Worm (Caenorhabditis elegans) whole organism, L2 larva: ENCODE measurements around the gene F28H7.2.
A peak's percentile ranks its signal among the peaks of the same experiment; 100 is the strongest.

Experiments
- C34F6.9 ChIP-seq: fragments of 150-350 bp; optimal IDR thresholded peaks from 2 replicates; lab custom pipeline; 2014; ENCODE audit warnings: missing biosample characterization, missing genetic modification characterization
- F13H6.1 ChIP-seq: sonication (generic microtip); optimal IDR thresholded peaks from 2 replicates; lab custom pipeline; 2016; ENCODE audit warnings: missing genetic modification characterization, missing compliant biosample characterization
- Y55F3AM.14 ChIP-seq: fragments of 200-800 bp; sonication (Bioruptor generic); optimal IDR thresholded peaks from 2 replicates; lab custom pipeline; 2018; ENCODE audit warnings: mild to moderate bottlenecking, missing genetic modification characterization, missing compliant biosample characterization
- ZK546.5 ChIP-seq: sonication (generic microtip); optimal IDR thresholded peaks from 2 replicates; lab custom pipeline; 2017; ENCODE audit warnings: missing biosample characterization, missing genetic modification characterization
- alr-1 ChIP-seq: fragments of 150-350 bp; optimal IDR thresholded peaks from 2 replicates; lab custom pipeline; 2014; ENCODE audit warnings: missing biosample characterization, missing genetic modification characterization
- aly-2 ChIP-seq: fragments of 150-350 bp; optimal IDR thresholded peaks from 2 replicates; lab custom pipeline; 2014; ENCODE audit warnings: missing biosample characterization, missing genetic modification characterization
- ama-1 ChIP-seq: fragments of 150-350 bp; optimal IDR thresholded peaks from 2 replicates; lab custom pipeline; 2018; ENCODE audit warnings: inconsistent platforms
- blmp-1 ChIP-seq: sonication (generic microtip); optimal IDR thresholded peaks from 2 replicates; lab custom pipeline; 2017; ENCODE audit warnings: missing genetic modification characterization, mild to moderate bottlenecking, missing compliant biosample characterization, antibody characterized with exemption, moderate library complexity; ENCODE audit not compliant: insufficient read depth
- ceh-16 ChIP-seq: fragments of 150-350 bp; optimal IDR thresholded peaks from 2 replicates; lab custom pipeline; 2014; ENCODE audit warnings: missing biosample characterization, missing genetic modification characterization
- ceh-82 ChIP-seq: fragments of 150-350 bp; optimal IDR thresholded peaks from 2 replicates; lab custom pipeline; 2014; ENCODE audit warnings: missing biosample characterization, missing genetic modification characterization
- crh-2 ChIP-seq: sonication (generic microtip); optimal IDR thresholded peaks from 2 replicates; lab custom pipeline; 2017; ENCODE audit warnings: missing biosample characterization, missing genetic modification characterization
- egl-27 ChIP-seq: sonication (generic microtip); optimal IDR thresholded peaks from 3 replicates; lab custom pipeline; 2017; ENCODE audit warnings: missing biosample characterization, missing genetic modification reagents, missing genetic modification characterization
- elt-1 ChIP-seq: fragments of 150-350 bp; optimal IDR thresholded peaks from 2 replicates; lab custom pipeline; 2014; ENCODE audit warnings: missing biosample characterization, missing genetic modification characterization
- fos-1 ChIP-seq: fragments of 150-350 bp; optimal IDR thresholded peaks from 2 replicates; lab custom pipeline; 2014; ENCODE audit warnings: missing biosample characterization, missing genetic modification characterization
- gmeb-1 ChIP-seq: fragments of 150-350 bp; optimal IDR thresholded peaks from 2 replicates; lab custom pipeline; 2014; ENCODE audit warnings: missing biosample characterization, missing genetic modification characterization
- lin-11 ChIP-seq: fragments of 150-350 bp; sonication (generic microtip); optimal IDR thresholded peaks from 2 replicates; lab custom pipeline; 2014; ENCODE audit warnings: missing biosample characterization, missing genetic modification characterization, inconsistent platforms, mixed read lengths
- lin-13 ChIP-seq: fragments of 150-350 bp; optimal IDR thresholded peaks from 2 replicates; lab custom pipeline; 2014; ENCODE audit warnings: missing biosample characterization, missing genetic modification reagents, missing genetic modification characterization
- lin-39 ChIP-seq: fragments of 150-350 bp; optimal IDR thresholded peaks from 2 replicates; lab custom pipeline; 2014; ENCODE audit warnings: missing biosample characterization, missing genetic modification reagents, missing genetic modification characterization
- lsy-2 ChIP-seq, 2 experiments: fragments of 150-350 bp in 1 of 2; sonication (generic microtip) in 1 of 2; optimal IDR thresholded peaks; 2 replicates each; lab custom pipeline; 2014 to 2017; ENCODE audit warnings: missing biosample characterization in 2 of 2, missing genetic modification characterization in 2 of 2
- mab-5 ChIP-seq: fragments of 150-350 bp; optimal IDR thresholded peaks from 2 replicates; lab custom pipeline; 2014; ENCODE audit warnings: missing biosample characterization, missing genetic modification characterization
- mbf-1 ChIP-seq: sonication (generic microtip); optimal IDR thresholded peaks from 2 replicates; lab custom pipeline; 2017; ENCODE audit warnings: missing biosample characterization, missing genetic modification characterization
- mdl-1 ChIP-seq, 2 experiments: fragments of 150-350 bp in 1 of 2; sonication (generic microtip) in 1 of 2; optimal IDR thresholded peaks; 2 replicates each; lab custom pipeline; 2017; ENCODE audit warnings: missing biosample characterization in 2 of 2, missing genetic modification characterization in 2 of 2
- nhr-11 ChIP-seq: fragments of 150-350 bp; optimal IDR thresholded peaks from 2 replicates; lab custom pipeline; 2014; ENCODE audit warnings: missing biosample characterization, missing genetic modification characterization
- nhr-12 ChIP-seq: fragments of 150-350 bp; optimal IDR thresholded peaks from 2 replicates; lab custom pipeline; 2014; ENCODE audit warnings: missing biosample characterization, missing genetic modification characterization
- nhr-129 ChIP-seq: fragments of 150-350 bp; optimal IDR thresholded peaks from 2 replicates; lab custom pipeline; 2014; ENCODE audit warnings: missing biosample characterization, missing genetic modification characterization
- nhr-21 ChIP-seq: fragments of 150-350 bp; optimal IDR thresholded peaks from 2 replicates; lab custom pipeline; 2014; ENCODE audit warnings: missing biosample characterization, missing genetic modification characterization
- nhr-23 ChIP-seq: fragments of 150-350 bp; optimal IDR thresholded peaks from 2 replicates; lab custom pipeline; 2014; ENCODE audit warnings: missing biosample characterization, missing genetic modification reagents, missing genetic modification characterization
- nhr-237 ChIP-seq: fragments of 150-350 bp; optimal IDR thresholded peaks from 2 replicates; lab custom pipeline; 2014; ENCODE audit warnings: missing biosample characterization, missing genetic modification characterization
- nhr-25 ChIP-seq: fragments of 150-350 bp; sonication (generic microtip); optimal IDR thresholded peaks from 3 replicates; lab custom pipeline; 2014; ENCODE audit warnings: missing biosample characterization, missing genetic modification characterization
- nhr-6 ChIP-seq: fragments of 150-350 bp; optimal IDR thresholded peaks from 2 replicates; lab custom pipeline; 2014; ENCODE audit warnings: missing biosample characterization, missing genetic modification characterization
- nhr-77 ChIP-seq: fragments of 150-350 bp; optimal IDR thresholded peaks from 2 replicates; lab custom pipeline; 2014; ENCODE audit warnings: missing biosample characterization, missing genetic modification characterization
- sem-4 ChIP-seq: fragments of 150-350 bp; optimal IDR thresholded peaks from 2 replicates; lab custom pipeline; 2014; ENCODE audit warnings: missing biosample characterization, missing genetic modification reagents, missing genetic modification characterization
- skn-1 ChIP-seq: sonication (generic microtip); optimal IDR thresholded peaks from 2 replicates; lab custom pipeline; 2017; ENCODE audit warnings: missing biosample characterization, missing genetic modification characterization
- sma-9 ChIP-seq, 2 experiments: fragments of 150-350 bp in 1 of 2; sonication (generic microtip) in 1 of 2; optimal IDR thresholded peaks; 2 replicates each; lab custom pipeline; 2014 to 2016; ENCODE audit warnings: missing genetic modification characterization in 2 of 2, mild to moderate bottlenecking in 1 of 2, missing biosample characterization in 1 of 2, missing compliant biosample characterization in 1 of 2, missing genetic modification reagents in 1 of 2, moderate library complexity in 1 of 2
- snpc-4 ChIP-seq: fragments of 150-350 bp; optimal IDR thresholded peaks from 2 replicates; lab custom pipeline; 2014; ENCODE audit warnings: missing biosample characterization, missing genetic modification characterization
- unc-39 ChIP-seq: fragments of 150-350 bp; optimal IDR thresholded peaks from 2 replicates; lab custom pipeline; 2014; ENCODE audit warnings: missing biosample characterization, missing genetic modification characterization
- unc-55 ChIP-seq: fragments of 150-350 bp; sonication (generic microtip); optimal IDR thresholded peaks from 3 replicates; lab custom pipeline; 2014; ENCODE audit warnings: missing biosample characterization, missing genetic modification reagents, missing genetic modification characterization
- unc-62 ChIP-seq: fragments of 150-350 bp; optimal IDR thresholded peaks from 2 replicates; lab custom pipeline; 2014; ENCODE audit warnings: missing biosample characterization, missing genetic modification reagents, missing genetic modification characterization
- zag-1 ChIP-seq: fragments of 150-350 bp; optimal IDR thresholded peaks from 2 replicates; lab custom pipeline; 2014; ENCODE audit warnings: missing biosample characterization, missing genetic modification characterization
- ztf-1 ChIP-seq: fragments of 200-800 bp; sonication (Bioruptor generic); conservative IDR thresholded peaks from 2 replicates; pipeline ENCODE4 v1.3.6; 2022; ENCODE audit warnings: missing genetic modification characterization, missing compliant biosample characterization
- ztf-4 ChIP-seq: fragments of 150-350 bp; optimal IDR thresholded peaks from 2 replicates; lab custom pipeline; 2014; ENCODE audit warnings: missing biosample characterization, missing genetic modification characterization

The F28H7.2 gene

DNA sequence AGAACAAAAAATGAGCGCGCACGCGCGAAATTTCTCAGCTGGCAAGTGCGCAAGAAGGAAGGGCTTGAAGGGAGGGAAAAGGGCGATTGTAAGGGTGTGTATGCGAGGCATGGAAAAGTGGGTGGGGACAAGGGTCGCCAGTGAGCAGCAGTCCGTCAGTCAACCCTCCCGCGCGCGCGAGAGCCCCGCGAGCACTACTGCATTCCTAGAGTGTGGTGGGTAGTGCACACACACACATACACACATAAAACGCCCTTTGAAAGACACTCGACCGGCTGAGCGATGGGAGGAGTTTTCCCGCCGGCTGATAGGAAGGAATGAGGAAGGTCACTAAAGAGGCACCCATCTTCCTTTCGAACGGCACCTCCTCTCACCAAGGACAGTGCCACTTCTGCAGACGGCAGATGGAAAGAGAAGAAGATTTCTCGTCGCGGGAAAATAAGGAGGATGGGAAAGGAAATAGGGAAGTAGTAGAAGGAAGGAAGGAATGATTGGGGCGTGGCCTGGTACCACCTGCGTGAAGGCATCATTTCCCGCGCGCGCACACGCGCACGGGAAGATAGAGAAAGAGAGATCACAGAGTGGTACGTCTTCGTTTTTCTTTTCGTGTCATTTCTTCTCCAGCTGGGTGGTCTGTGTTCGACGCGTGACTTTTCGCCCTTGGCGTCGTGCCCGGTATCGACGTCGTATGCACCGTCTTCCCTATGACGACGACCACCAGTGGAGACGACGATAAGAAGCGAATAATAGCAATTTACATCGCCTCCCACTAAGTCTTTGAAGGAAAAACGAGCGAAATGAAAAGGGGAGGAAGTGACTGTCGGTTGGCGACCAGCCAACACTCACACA is 30.6 kb upstream of the F28H7.2 start (continued):
- no peak for TF ChIP-seq ama-1 (lab: Kevin White, UChicago)
- no peak for TF ChIP-seq nhr-237 (tag; lab: Kevin White, UChicago)
- peak; percentile 97 for TF ChIP-seq nhr-25 (tag; lab: Kevin White, UChicago)
- TF ChIP-seq nhr-6 (tag; lab: Kevin White, UChicago): peak; percentile 1
- peak; percentile 96 for TF ChIP-seq nhr-21

DNA sequence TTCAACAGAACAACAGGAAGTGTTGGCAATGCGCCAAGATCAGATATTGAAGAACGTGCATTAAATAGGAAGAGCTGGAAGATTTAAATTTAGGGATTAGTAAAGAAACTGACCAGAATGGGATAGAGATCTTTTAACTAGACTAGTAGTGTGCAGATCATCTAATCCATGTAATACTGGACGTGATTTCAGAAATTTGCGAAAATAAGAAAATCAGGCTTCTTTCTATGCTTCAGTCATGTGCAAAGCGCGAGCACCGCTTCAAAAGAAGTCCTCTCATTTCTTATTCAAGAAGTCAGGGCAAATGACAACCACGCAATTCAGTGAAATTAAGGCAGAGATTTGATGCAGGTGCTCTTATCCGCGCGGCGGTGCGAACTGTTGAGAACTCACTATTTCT is 29.7 kb upstream of the F28H7.2 start:
- TF ChIP-seq fos-1 (tag; lab: Kevin White, UChicago) (no peak), snpc-4 (tag; lab: Kevin White, UChicago) (no peak), ceh-16 (tag; lab: Kevin White, UChicago) (no peak), zag-1 (tag; lab: Kevin White, UChicago) (no peak), nhr-6 (tag; lab: Kevin White, UChicago) (no peak), nhr-21 (no peak), lsy-2 (tag; optimal IDR thresholded peaks at IDR 0.05; lab: Kevin White, UChicago) (no peak), F13H6.1 (no peak), lin-11 (tag; lab: Kevin White, UChicago) (no peak), nhr-25 (tag; lab: Kevin White, UChicago) (no peak), ZK546.5 (tag; lab: Kevin White, UChicago) (no peak), unc-39 (no peak)
- TF ChIP-seq, all 48 proteins: peak for 0

DNA sequence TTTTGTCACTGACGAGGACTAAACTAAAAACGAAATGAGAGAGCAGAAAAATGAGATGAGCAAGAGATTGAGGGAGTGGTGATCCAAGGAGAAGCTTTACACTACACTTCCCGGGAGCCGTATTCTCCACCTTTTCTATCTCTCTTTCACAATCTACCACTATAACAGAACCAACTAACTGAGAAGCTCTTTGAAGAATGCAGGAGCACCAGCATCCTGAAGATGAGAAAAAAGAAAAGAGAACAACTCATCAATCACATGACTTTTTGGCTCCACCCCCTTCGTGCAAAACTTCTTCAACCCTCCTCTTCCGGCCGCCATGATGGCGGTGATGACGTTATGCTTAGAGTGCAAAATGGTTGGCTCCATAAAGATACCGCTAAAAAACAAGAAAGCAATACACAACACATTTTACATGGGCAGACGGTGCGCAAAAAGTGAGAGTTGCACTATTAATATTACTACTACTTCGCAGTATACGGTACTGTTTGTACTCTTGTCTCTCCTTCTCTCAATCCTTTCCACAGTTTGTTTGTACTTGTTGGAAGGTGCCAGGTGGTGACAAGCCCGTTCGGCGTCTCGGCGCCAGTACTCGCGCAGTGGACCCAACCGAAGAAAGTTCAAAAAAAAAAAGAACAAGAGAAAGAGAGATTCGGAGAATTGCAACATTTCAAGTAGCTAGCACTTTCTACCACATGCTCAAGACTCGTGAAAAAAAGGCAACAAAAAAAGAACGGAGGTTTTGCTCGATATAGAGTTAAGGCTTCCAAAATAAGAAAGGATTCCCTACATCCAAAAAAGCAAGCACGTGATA is 28.5 kb upstream of the F28H7.2 start:
- TF ChIP-seq snpc-4 (tag; lab: Kevin White, UChicago) (no peak), nhr-11 (tag; lab: Kevin White, UChicago) (no peak), sma-9 (GFP tag; optimal IDR thresholded peaks at IDR 0.05; lab: Kevin White, UChicago) (peak; percentile 54), sma-9 (tag; optimal IDR thresholded peaks at IDR 0.05; lab: Kevin White, UChicago) (no peak), blmp-1 (tag; lab: Kevin White, UChicago) (peak; percentile 53), aly-2 (no peak), lsy-2 (tag; optimal IDR thresholded peaks at IDR 0.05; lab: Kevin White, UChicago) (no peak), nhr-129 (tag; lab: Kevin White, UChicago) (peak; percentile 64), crh-2 (peak; percentile 19), lin-13 (no peak), unc-55 (peak; percentile 47), egl-27 (peak; percentile 73), nhr-237 (tag; lab: Kevin White, UChicago) (no peak), mab-5 (tag; lab: Kevin White, UChicago) (peak; percentile 19), lin-39 (tag; lab: Kevin White, UChicago) (no peak), mbf-1 (tag; lab: Kevin White, UChicago) (no peak), zag-1 (tag; lab: Kevin White, UChicago) (no peak), fos-1 (tag; lab: Kevin White, UChicago) (peak; percentile 32), C34F6.9 (tag; lab: Kevin White, UChicago) (peak; percentile 35), unc-62 (GFP tag; lab: Kevin White, UChicago) (peak; percentile 50), mdl-1 (tag; optimal IDR thresholded peaks at IDR 0.05; lab: Kevin White, UChicago) (peak in 1 of 2 experiments; percentile 16), ama-1 (lab: Kevin White, UChicago) (peak; percentile 52), lin-11 (tag; lab: Kevin White, UChicago) (no peak), nhr-77 (tag; lab: Kevin White, UChicago) (no peak), ceh-82 (no peak), F13H6.1 (peak; percentile 51), ZK546.5 (tag; lab: Kevin White, UChicago) (no peak)
- TF ChIP-seq, all 48 proteins: peak for 13

DNA sequence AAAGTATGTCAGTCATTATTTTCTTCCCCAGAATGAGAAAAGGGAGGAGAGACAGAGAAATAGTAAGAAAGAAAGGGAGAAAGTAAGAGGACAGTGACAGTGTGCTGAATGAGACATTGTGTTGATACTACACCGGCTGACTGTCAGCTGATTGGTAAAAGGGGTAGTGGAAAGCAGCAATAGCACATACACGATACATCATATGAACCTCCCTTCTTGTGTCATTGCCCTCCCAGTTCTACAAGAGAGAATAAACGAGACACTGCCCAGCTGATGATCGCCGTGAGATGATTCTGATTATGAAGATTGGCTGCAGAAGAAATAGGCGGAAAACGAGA is 27.9 kb upstream of the F28H7.2 start:
- TF ChIP-seq unc-39 (no peak), mab-5 (tag; lab: Kevin White, UChicago) (no peak), lin-39 (tag; lab: Kevin White, UChicago) (no peak), alr-1 (tag; lab: Kevin White, UChicago) (no peak), gmeb-1 (peak; percentile 41), ztf-4 (tag; lab: Kevin White, UChicago) (no peak), nhr-25 (tag; lab: Kevin White, UChicago) (peak; percentile 90), elt-1 (tag; lab: Kevin White, UChicago) (no peak), ceh-82 (no peak), sma-9 (GFP tag; optimal IDR thresholded peaks at IDR 0.05; lab: Kevin White, UChicago) (peak; percentile 93), sma-9 (tag; optimal IDR thresholded peaks at IDR 0.05; lab: Kevin White, UChicago) (no peak), lin-11 (tag; lab: Kevin White, UChicago) (no peak), lin-13 (no peak), Y55F3AM.14 (GFP tag; lab: Kevin White, UChicago) (peak; percentile 94), ceh-16 (tag; lab: Kevin White, UChicago) (peak; percentile 15), sem-4 (peak; percentile 27), nhr-23 (tag; lab: Kevin White, UChicago) (no peak), egl-27 (no peak), skn-1 (tag; lab: Kevin White, UChicago) (peak; percentile 9), nhr-129 (tag; lab: Kevin White, UChicago) (peak; percentile 97), nhr-12 (no peak), unc-62 (GFP tag; lab: Kevin White, UChicago) (no peak), mbf-1 (tag; lab: Kevin White, UChicago) (no peak), ztf-1 (no peak), blmp-1 (tag; lab: Kevin White, UChicago) (peak; percentile 93)
